Worm (Caenorhabditis elegans) whole organism, L2 larva: ENCODE results near the gene tpp-2.
A peak's percentile ranks its signal among the peaks of the same experiment; 100 is the strongest.

Experiments
- C34F6.9 ChIP-seq: fragments of 150-350 bp; optimal IDR thresholded peaks from 2 replicates; lab custom pipeline; 2014; ENCODE audit warnings: missing biosample characterization, missing genetic modification characterization
- F13H6.1 ChIP-seq: sonication (generic microtip); optimal IDR thresholded peaks from 2 replicates; lab custom pipeline; 2016; ENCODE audit warnings: missing genetic modification characterization, missing compliant biosample characterization
- R02D3.7 ChIP-seq: fragments of 150-350 bp; optimal IDR thresholded peaks from 2 replicates; lab custom pipeline; 2014; ENCODE audit warnings: missing biosample characterization, missing genetic modification characterization
- ZK546.5 ChIP-seq: sonication (generic microtip); optimal IDR thresholded peaks from 2 replicates; lab custom pipeline; 2017; ENCODE audit warnings: missing biosample characterization, missing genetic modification characterization
- aly-2 ChIP-seq: fragments of 150-350 bp; optimal IDR thresholded peaks from 2 replicates; lab custom pipeline; 2014; ENCODE audit warnings: missing biosample characterization, missing genetic modification characterization
- ama-1 ChIP-seq: fragments of 150-350 bp; optimal IDR thresholded peaks from 2 replicates; lab custom pipeline; 2018; ENCODE audit warnings: inconsistent platforms
- dmd-4 ChIP-seq: sonication (generic microtip); optimal IDR thresholded peaks from 2 replicates; lab custom pipeline; 2017; ENCODE audit warnings: missing biosample characterization, missing genetic modification characterization
- elt-1 ChIP-seq: fragments of 150-350 bp; optimal IDR thresholded peaks from 2 replicates; lab custom pipeline; 2014; ENCODE audit warnings: missing biosample characterization, missing genetic modification characterization
- elt-3 ChIP-seq: sonication (generic microtip); optimal IDR thresholded peaks from 2 replicates; lab custom pipeline; 2017; ENCODE audit warnings: missing biosample characterization, missing genetic modification characterization
- fos-1 ChIP-seq: fragments of 150-350 bp; optimal IDR thresholded peaks from 2 replicates; lab custom pipeline; 2014; ENCODE audit warnings: missing biosample characterization, missing genetic modification characterization
- gmeb-1 ChIP-seq: fragments of 150-350 bp; optimal IDR thresholded peaks from 2 replicates; lab custom pipeline; 2014; ENCODE audit warnings: missing biosample characterization, missing genetic modification characterization
- lin-11 ChIP-seq: fragments of 150-350 bp; sonication (generic microtip); optimal IDR thresholded peaks from 2 replicates; lab custom pipeline; 2014; ENCODE audit warnings: missing biosample characterization, missing genetic modification characterization, inconsistent platforms, mixed read lengths
- lin-13 ChIP-seq: fragments of 150-350 bp; optimal IDR thresholded peaks from 2 replicates; lab custom pipeline; 2014; ENCODE audit warnings: missing biosample characterization, missing genetic modification reagents, missing genetic modification characterization
- lsy-2 ChIP-seq, 2 experiments: fragments of 150-350 bp in 1 of 2; sonication (generic microtip) in 1 of 2; optimal IDR thresholded peaks; 2 replicates each; lab custom pipeline; 2014 to 2017; ENCODE audit warnings: missing biosample characterization in 2 of 2, missing genetic modification characterization in 2 of 2
- mbf-1 ChIP-seq: sonication (generic microtip); optimal IDR thresholded peaks from 2 replicates; lab custom pipeline; 2017; ENCODE audit warnings: missing biosample characterization, missing genetic modification characterization
- mdl-1 ChIP-seq, 2 experiments: fragments of 150-350 bp in 1 of 2; sonication (generic microtip) in 1 of 2; optimal IDR thresholded peaks; 2 replicates each; lab custom pipeline; 2017; ENCODE audit warnings: missing biosample characterization in 2 of 2, missing genetic modification characterization in 2 of 2
- nhr-10 ChIP-seq: sonication (generic microtip); optimal IDR thresholded peaks from 2 replicates; lab custom pipeline; 2017; ENCODE audit warnings: missing biosample characterization, missing genetic modification characterization
- nhr-11 ChIP-seq: fragments of 150-350 bp; optimal IDR thresholded peaks from 2 replicates; lab custom pipeline; 2014; ENCODE audit warnings: missing biosample characterization, missing genetic modification characterization
- nhr-12 ChIP-seq: fragments of 150-350 bp; optimal IDR thresholded peaks from 2 replicates; lab custom pipeline; 2014; ENCODE audit warnings: missing biosample characterization, missing genetic modification characterization
- nhr-129 ChIP-seq: fragments of 150-350 bp; optimal IDR thresholded peaks from 2 replicates; lab custom pipeline; 2014; ENCODE audit warnings: missing biosample characterization, missing genetic modification characterization
- nhr-23 ChIP-seq: fragments of 150-350 bp; optimal IDR thresholded peaks from 2 replicates; lab custom pipeline; 2014; ENCODE audit warnings: missing biosample characterization, missing genetic modification reagents, missing genetic modification characterization
- nhr-237 ChIP-seq: fragments of 150-350 bp; optimal IDR thresholded peaks from 2 replicates; lab custom pipeline; 2014; ENCODE audit warnings: missing biosample characterization, missing genetic modification characterization
- nhr-6 ChIP-seq: fragments of 150-350 bp; optimal IDR thresholded peaks from 2 replicates; lab custom pipeline; 2014; ENCODE audit warnings: missing biosample characterization, missing genetic modification characterization
- nhr-77 ChIP-seq: fragments of 150-350 bp; optimal IDR thresholded peaks from 2 replicates; lab custom pipeline; 2014; ENCODE audit warnings: missing biosample characterization, missing genetic modification characterization
- peb-1 ChIP-seq: fragments of 150-350 bp; optimal IDR thresholded peaks from 2 replicates; lab custom pipeline; 2014; ENCODE audit warnings: missing biosample characterization, missing genetic modification characterization
- sem-4 ChIP-seq: fragments of 150-350 bp; optimal IDR thresholded peaks from 2 replicates; lab custom pipeline; 2014; ENCODE audit warnings: missing biosample characterization, missing genetic modification reagents, missing genetic modification characterization
- skn-1 ChIP-seq: sonication (generic microtip); optimal IDR thresholded peaks from 2 replicates; lab custom pipeline; 2017; ENCODE audit warnings: missing biosample characterization, missing genetic modification characterization
- sma-3 ChIP-seq: sonication (generic microtip); optimal IDR thresholded peaks from 2 replicates; lab custom pipeline; 2016; ENCODE audit warnings: missing genetic modification reagents, missing genetic modification characterization, missing compliant biosample characterization
- sma-9 ChIP-seq, 2 experiments: fragments of 150-350 bp in 1 of 2; sonication (generic microtip) in 1 of 2; optimal IDR thresholded peaks; 2 replicates each; lab custom pipeline; 2014 to 2016; ENCODE audit warnings: missing genetic modification characterization in 2 of 2, mild to moderate bottlenecking in 1 of 2, missing biosample characterization in 1 of 2, missing compliant biosample characterization in 1 of 2, missing genetic modification reagents in 1 of 2, moderate library complexity in 1 of 2
- unc-39 ChIP-seq: fragments of 150-350 bp; optimal IDR thresholded peaks from 2 replicates; lab custom pipeline; 2014; ENCODE audit warnings: missing biosample characterization, missing genetic modification characterization
- unc-55 ChIP-seq: fragments of 150-350 bp; sonication (generic microtip); optimal IDR thresholded peaks from 3 replicates; lab custom pipeline; 2014; ENCODE audit warnings: missing biosample characterization, missing genetic modification reagents, missing genetic modification characterization
- unc-62 ChIP-seq: fragments of 150-350 bp; optimal IDR thresholded peaks from 2 replicates; lab custom pipeline; 2014; ENCODE audit warnings: missing biosample characterization, missing genetic modification reagents, missing genetic modification characterization
- zag-1 ChIP-seq: fragments of 150-350 bp; optimal IDR thresholded peaks from 2 replicates; lab custom pipeline; 2014; ENCODE audit warnings: missing biosample characterization, missing genetic modification characterization
- ztf-1 ChIP-seq: fragments of 200-800 bp; sonication (Bioruptor generic); conservative IDR thresholded peaks from 2 replicates; pipeline ENCODE4 v1.3.6; 2022; ENCODE audit warnings: missing genetic modification characterization, missing compliant biosample characterization
- ztf-11 ChIP-seq: sonication (generic microtip); optimal IDR thresholded peaks from 2 replicates; lab custom pipeline; 2017; ENCODE audit warnings: missing biosample characterization, missing genetic modification characterization
- ztf-4 ChIP-seq: fragments of 150-350 bp; optimal IDR thresholded peaks from 2 replicates; lab custom pipeline; 2014; ENCODE audit warnings: missing biosample characterization, missing genetic modification characterization

The tpp-2 gene

DNA sequence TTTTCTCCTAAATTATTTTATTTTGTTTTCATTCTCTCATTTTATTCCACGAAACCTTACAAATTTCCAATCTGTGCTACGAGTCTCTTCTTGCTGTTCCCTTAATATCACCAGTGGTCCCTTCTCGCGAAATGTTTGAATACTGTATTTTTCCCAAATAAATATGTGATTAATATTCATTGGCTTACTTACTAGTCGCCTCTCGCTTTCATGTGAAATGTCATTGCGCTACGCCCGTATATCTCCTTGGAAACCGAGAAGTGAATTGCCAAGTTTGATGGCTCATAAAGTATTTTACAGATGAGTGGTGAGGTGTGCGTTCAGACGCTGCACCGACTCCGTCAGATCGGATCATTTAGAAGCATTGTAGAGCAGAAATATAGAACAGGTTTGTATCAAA lies 27.9 kb upstream of the tpp-2 start, which contains the start of gene rars-2:
Gene rars-2, plus strand, starts transcription at position 301 of the 400 bp plus-strand sequence.
- TF ChIP-seq elt-1 (tag; lab: Kevin White, UChicago) (no peak), lsy-2 (tag; optimal IDR thresholded peaks at IDR 0.05; lab: Kevin White, UChicago) (no peak), peb-1 (tag; lab: Kevin White, UChicago) (no peak), unc-55 (GFP tag; lab: Kevin White, UChicago) (no peak), lin-11 (no peak), R02D3.7 (no peak), nhr-237 (tag; lab: Kevin White, UChicago) (no peak), nhr-77 (tag; lab: Kevin White, UChicago) (no peak), skn-1 (tag; lab: Kevin White, UChicago) (no peak), ama-1 (no peak), sem-4 (tag; lab: Kevin White, UChicago) (no peak), ztf-4 (tag; lab: Kevin White, UChicago) (no peak), lin-13 (GFP tag; lab: Kevin White, UChicago) (no peak), ZK546.5 (no peak), zag-1 (no peak), sma-3 (GFP tag; lab: Kevin White, UChicago) (no peak), unc-39 (tag; lab: Kevin White, UChicago) (no peak), aly-2 (tag; lab: Kevin White, UChicago) (no peak), gmeb-1 (no peak)

DNA sequence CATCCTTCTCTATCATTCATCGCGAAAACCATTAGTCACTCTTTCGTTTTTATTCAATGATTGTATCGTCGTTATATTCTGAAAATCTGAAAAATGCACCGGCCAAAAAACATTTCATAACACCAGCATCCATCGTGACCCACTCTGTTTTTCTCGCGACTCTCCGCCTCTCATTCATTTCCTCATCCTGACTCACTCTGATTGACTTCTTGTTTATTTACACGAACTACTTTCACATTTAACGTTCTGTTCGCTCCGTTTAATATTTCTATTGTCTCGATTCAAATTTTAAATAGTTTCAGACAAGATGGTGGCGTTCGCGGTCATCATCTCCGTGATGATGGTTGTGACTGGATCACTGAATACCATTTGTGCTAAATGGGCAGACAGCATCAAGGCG lies 26.1 kb upstream of the tpp-2 start, which contains the start of gene C29H12.2:
Gene C29H12.2, plus strand, starts transcription at position 297 of the 400 bp plus-strand sequence.
- TF ChIP-seq nhr-129 (tag; lab: Kevin White, UChicago) (peak; percentile 41), ZK546.5 (no peak), C34F6.9 (tag; lab: Kevin White, UChicago) (peak; percentile 30), nhr-23 (tag; lab: Kevin White, UChicago) (no peak), elt-3 (tag; lab: Kevin White, UChicago) (no peak), dmd-4 (tag; lab: Kevin White, UChicago) (no peak), mdl-1 (tag; optimal IDR thresholded peaks at IDR 0.05; lab: Kevin White, UChicago) (no peak)
- TF ChIP-seq, all 48 proteins: peak for 2

DNA sequence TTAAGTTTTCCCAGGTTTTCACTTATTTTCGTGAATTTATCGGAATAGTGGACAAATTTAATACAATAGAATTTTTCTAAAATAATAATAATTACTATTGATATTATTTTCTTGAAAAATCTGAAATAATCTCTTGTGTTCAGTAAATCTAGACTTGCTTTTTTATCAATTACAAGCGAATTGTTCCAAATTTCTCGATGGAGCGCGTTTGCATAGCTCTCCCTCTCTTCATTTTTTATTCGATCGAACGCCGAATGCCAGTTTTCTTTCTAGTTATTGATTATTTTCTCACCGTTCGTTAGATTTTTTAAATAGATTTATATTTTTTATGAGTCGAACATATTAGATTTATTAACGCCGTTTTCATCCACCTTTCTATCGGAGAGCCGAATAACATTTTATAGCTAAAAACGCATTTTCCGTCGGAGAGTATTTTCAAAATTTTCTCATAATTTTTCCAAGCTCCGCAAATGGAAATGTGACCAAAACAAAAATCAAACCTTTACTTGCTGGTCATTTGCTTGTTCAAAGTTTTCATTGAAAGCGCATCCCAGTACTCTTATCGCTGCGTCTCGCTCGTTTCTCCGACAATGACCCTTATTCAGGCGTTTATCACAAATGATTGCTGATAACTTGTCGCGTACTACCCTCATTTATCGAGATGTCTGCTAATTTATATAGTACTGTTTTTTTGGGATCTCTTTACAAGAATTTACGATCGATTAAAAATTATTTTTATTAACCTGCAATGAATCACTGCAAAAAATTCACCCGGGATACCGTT lies 25.4 kb upstream of the tpp-2 start:
- TF ChIP-seq unc-39 (tag; lab: Kevin White, UChicago) (no peak), unc-62 (no peak), unc-55 (GFP tag; lab: Kevin White, UChicago) (peak; percentile 54), lsy-2 (tag; optimal IDR thresholded peaks at IDR 0.05; lab: Kevin White, UChicago) (peak in 1 of 2 experiments; percentile 18), ztf-11 (tag; lab: Kevin White, UChicago) (no peak), F13H6.1 (tag; lab: Kevin White, UChicago) (no peak), nhr-10 (tag; lab: Kevin White, UChicago) (no peak), ztf-1 (GFP tag; lab: Robert Waterston, UW) (no peak), fos-1 (tag; lab: Kevin White, UChicago) (peak; percentile 78), nhr-23 (tag; lab: Kevin White, UChicago) (no peak), elt-3 (tag; lab: Kevin White, UChicago) (no peak), nhr-77 (tag; lab: Kevin White, UChicago) (no peak), nhr-12 (tag; lab: Kevin White, UChicago) (no peak), C34F6.9 (tag; lab: Kevin White, UChicago) (peak; percentile 60), sma-9 (GFP tag; optimal IDR thresholded peaks at IDR 0.05; lab: Kevin White, UChicago) (no peak), sma-9 (tag; optimal IDR thresholded peaks at IDR 0.05; lab: Kevin White, UChicago) (no peak), mbf-1 (no peak), nhr-11 (tag; lab: Kevin White, UChicago) (no peak)
- TF ChIP-seq, all 48 proteins: peak for 4

DNA sequence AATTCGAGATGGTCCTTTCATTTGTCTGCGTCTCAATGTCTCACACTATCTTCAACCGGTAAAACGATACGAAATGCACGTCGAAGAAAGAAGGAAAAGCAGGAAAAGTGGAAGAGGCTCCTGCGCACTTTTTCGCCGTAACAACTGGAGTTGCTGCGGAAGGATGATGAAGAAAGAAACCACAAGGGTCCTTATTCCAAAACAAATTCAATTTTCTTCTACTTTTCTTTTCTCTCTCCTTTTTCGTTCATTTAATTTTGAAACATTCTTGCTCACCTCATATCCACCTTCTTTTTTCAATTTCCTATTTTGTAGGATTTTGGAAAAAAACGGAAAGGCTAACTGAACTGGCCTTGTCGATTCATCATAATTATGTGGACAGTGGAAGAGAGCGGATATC lies 23.2 kb upstream of the tpp-2 start:
- no peak for TF ChIP-seq elt-3 (tag; lab: Kevin White, UChicago)
- no peak for TF ChIP-seq unc-55 (GFP tag; lab: Kevin White, UChicago)
- no peak for TF ChIP-seq nhr-6 (tag; lab: Kevin White, UChicago)
- no peak for TF ChIP-seq lin-11
